Fruit fly (Drosophila melanogaster) whole organism, embryonic: ENCODE results near the gene CG33235.

ENCODE experiments used
- Abd-B ChIP-seq: fragments of 200-800 bp; sonication (Bioruptor generic); optimal IDR thresholded peaks from 2 replicates; lab custom pipeline; 2018; ENCODE audit warnings: missing biosample characterization, mild to moderate bottlenecking, missing genetic modification characterization, moderate library complexity
- CG10543 ChIP-seq: fragments of 200-800 bp; sonication (Bioruptor generic); optimal IDR thresholded peaks from 3 replicates; lab custom pipeline; 2017; ENCODE audit warnings: missing biosample characterization, mild to moderate bottlenecking, missing genetic modification characterization, moderate library complexity
- CG10565 ChIP-seq: fragments of 200-800 bp; sonication (Bioruptor generic); optimal IDR thresholded peaks from 3 replicates; lab custom pipeline; 2016; ENCODE audit warnings: missing biosample characterization, mild to moderate bottlenecking, missing genetic modification characterization
- CG11456 ChIP-seq: fragments of 200-800 bp; sonication (Bioruptor generic); IDR thresholded peaks from 3 replicates; pipeline ENCODE4 v1.3.6; 2022; ENCODE audit warnings: missing biosample characterization, missing genetic modification characterization
- CG12155 ChIP-seq: fragments of 200-800 bp; sonication (Bioruptor generic); optimal IDR thresholded peaks from 3 replicates; lab custom pipeline; 2016; ENCODE audit warnings: missing biosample characterization, missing genetic modification characterization
- CG12391 ChIP-seq: fragments of 200-800 bp; sonication (Bioruptor generic); optimal IDR thresholded peaks from 3 replicates; lab custom pipeline; 2018; ENCODE audit warnings: missing biosample characterization, mild to moderate bottlenecking, missing genetic modification characterization, moderate library complexity
- CG15601 ChIP-seq: fragments of 200-800 bp; sonication (Bioruptor generic); optimal IDR thresholded peaks from 3 replicates; lab custom pipeline; 2019; ENCODE audit warnings: missing biosample characterization, mild to moderate bottlenecking, missing genetic modification characterization, moderate library complexity
- CG17328 ChIP-seq: fragments of 200-800 bp; sonication (Bioruptor generic); IDR thresholded peaks from 2 replicates; pipeline ENCODE4 v1.3.6; 2022; ENCODE audit warnings: missing biosample characterization, missing genetic modification characterization
- CG17829 ChIP-seq: fragments of 200-800 bp; optimal IDR thresholded peaks from 2 replicates; lab custom pipeline; 2019; ENCODE audit warnings: missing biosample characterization, mild to moderate bottlenecking, missing genetic modification characterization, moderate library complexity
- CG31365 ChIP-seq: fragments of 200-800 bp; sonication (Bioruptor generic); optimal IDR thresholded peaks from 2 replicates; lab custom pipeline; 2018; ENCODE audit warnings: missing biosample characterization, mild to moderate bottlenecking, missing genetic modification characterization
- CG4282 ChIP-seq: fragments of 200-800 bp; sonication (Bioruptor generic); optimal IDR thresholded peaks from 2 replicates; lab custom pipeline; 2016; ENCODE audit warnings: missing biosample characterization, missing genetic modification characterization
- CG5953 ChIP-seq: fragments of 200-800 bp; sonication (Bioruptor generic); IDR thresholded peaks from 2 replicates; pipeline ENCODE4 v1.3.6; 2022; ENCODE audit warnings: missing biosample characterization, missing genetic modification characterization
- CG6254 ChIP-seq: fragments of 200-800 bp; sonication (Bioruptor generic); optimal IDR thresholded peaks from 3 replicates; lab custom pipeline; 2017; ENCODE audit warnings: mild to moderate bottlenecking, missing biosample characterization, missing genetic modification reagents, missing genetic modification characterization
- CG6791 ChIP-seq: fragments of 200-800 bp; sonication (Bioruptor generic); IDR thresholded peaks from 3 replicates; pipeline ENCODE4 v1.3.6; 2022; ENCODE audit warnings: missing biosample characterization, missing genetic modification characterization; ENCODE audit not compliant: partially characterized antibody
- CG6854 ChIP-seq: fragments of 200-800 bp; sonication (Bioruptor generic); optimal IDR thresholded peaks from 3 replicates; lab custom pipeline; 2017; ENCODE audit warnings: missing biosample characterization, mild to moderate bottlenecking, missing genetic modification characterization
- CG8089 ChIP-seq: fragments of 200-800 bp; sonication (Bioruptor generic); optimal IDR thresholded peaks from 3 replicates; lab custom pipeline; 2016; ENCODE audit warnings: missing biosample characterization, missing genetic modification characterization
- CG9797 ChIP-seq: fragments of 200-800 bp; sonication (Bioruptor generic); optimal IDR thresholded peaks from 3 replicates; lab custom pipeline; 2018; ENCODE audit warnings: missing biosample characterization, mild to moderate bottlenecking, missing genetic modification characterization
- Camta ChIP-seq: fragments of 200-800 bp; sonication (Bioruptor generic); optimal IDR thresholded peaks from 2 replicates; lab custom pipeline; 2016; ENCODE audit warnings: missing biosample characterization, missing genetic modification characterization
- Dbx ChIP-seq: fragments of 200-800 bp; sonication (Bioruptor generic); IDR thresholded peaks from 3 replicates; pipeline ENCODE4 v1.3.6; 2022; ENCODE audit warnings: missing biosample characterization, missing genetic modification characterization
- Dek ChIP-seq: fragments of 200-800 bp; sonication (Bioruptor generic); optimal IDR thresholded peaks from 3 replicates; lab custom pipeline; 2019; ENCODE audit warnings: missing biosample characterization, mild to moderate bottlenecking, missing genetic modification characterization, moderate library complexity
- Dfd ChIP-seq, 2 experiments: fragments of >200 bp; optimal IDR thresholded peaks; 2 replicates each; lab custom pipeline; 2017; ENCODE audit warnings: missing biosample characterization in 2 of 2, missing genetic modification characterization in 2 of 2
- Drgx ChIP-seq: fragments of 200-800 bp; sonication (Bioruptor generic); IDR thresholded peaks from 2 replicates; pipeline ENCODE4 v1.3.6; 2022; ENCODE audit warnings: missing biosample characterization, missing genetic modification characterization
- E2f1 ChIP-seq: fragments of 200-800 bp; sonication (Bioruptor generic); IDR thresholded peaks from 2 replicates; pipeline ENCODE4 v1.3.6; 2022; ENCODE audit warnings: missing biosample characterization, missing genetic modification characterization
- E2f2 ChIP-seq: fragments of 200-800 bp; sonication (Bioruptor generic); IDR thresholded peaks from 2 replicates; pipeline ENCODE4 v1.3.6; 2022; ENCODE audit warnings: missing biosample characterization, missing genetic modification characterization
- Elba2 ChIP-seq: fragments of 200-800 bp; sonication (Bioruptor generic); optimal IDR thresholded peaks from 3 replicates; lab custom pipeline; 2016; ENCODE audit warnings: missing biosample characterization, missing genetic modification characterization
- Fer2 ChIP-seq: fragments of 200-800 bp; sonication (Bioruptor generic); optimal IDR thresholded peaks from 2 replicates; lab custom pipeline; 2018; ENCODE audit warnings: missing biosample characterization, mild to moderate bottlenecking, missing genetic modification characterization, moderate library complexity
- H15 ChIP-seq: fragments of 200-800 bp; sonication (Bioruptor generic); IDR thresholded peaks from 3 replicates; pipeline ENCODE4 v1.3.6; 2022; ENCODE audit warnings: missing biosample characterization, missing genetic modification characterization
- Hmx ChIP-seq: fragments of 200-800 bp; sonication (Bioruptor generic); optimal IDR thresholded peaks from 2 replicates; lab custom pipeline; 2016; ENCODE audit warnings: missing biosample characterization, missing genetic modification characterization
- Hr3 ChIP-seq: fragments of 200-800 bp; sonication (Bioruptor generic); optimal IDR thresholded peaks from 3 replicates; lab custom pipeline; 2016; ENCODE audit warnings: missing biosample characterization, missing genetic modification characterization
- Jarid2 ChIP-seq: fragments of 200-800 bp; sonication (Bioruptor generic); optimal IDR thresholded peaks from 3 replicates; lab custom pipeline; 2017; ENCODE audit warnings: mild to moderate bottlenecking, missing biosample characterization, missing genetic modification reagents, missing genetic modification characterization
- Lpt ChIP-seq: fragments of >200 bp; optimal IDR thresholded peaks from 2 replicates; lab custom pipeline; 2018; ENCODE audit warnings: missing biosample characterization, missing genetic modification characterization
- Side ChIP-seq: fragments of 200-800 bp; sonication (Bioruptor generic); optimal IDR thresholded peaks from 2 replicates; lab custom pipeline; 2016; ENCODE audit warnings: missing biosample characterization, missing genetic modification characterization
- bcd ChIP-seq: fragments of 200-800 bp; sonication (Bioruptor generic); optimal IDR thresholded peaks from 2 replicates; lab custom pipeline; 2017; ENCODE audit warnings: missing biosample characterization, mild to moderate bottlenecking, missing genetic modification characterization
- bigmax ChIP-seq: fragments of 200-800 bp; sonication (Bioruptor generic); optimal IDR thresholded peaks from 2 replicates; lab custom pipeline; 2018; ENCODE audit warnings: missing biosample characterization, mild to moderate bottlenecking, missing genetic modification characterization
- cato ChIP-seq: fragments of 200-800 bp; sonication (Bioruptor generic); optimal IDR thresholded peaks from 2 replicates; lab custom pipeline; 2016; ENCODE audit warnings: missing biosample characterization, missing genetic modification characterization, borderline replicate concordance
- caup ChIP-seq: fragments of 200-800 bp; sonication (Bioruptor generic); optimal IDR thresholded peaks from 3 replicates; lab custom pipeline; 2017; ENCODE audit warnings: missing biosample characterization, mild to moderate bottlenecking, missing genetic modification characterization, moderate library complexity; ENCODE audit not compliant: severe bottlenecking
- crol ChIP-seq: fragments of 200-800 bp; sonication (Bioruptor generic); IDR thresholded peaks from 2 replicates; pipeline ENCODE4 v1.3.6; 2022; ENCODE audit warnings: missing biosample characterization, missing genetic modification characterization
- eyg ChIP-seq: fragments of 200-800 bp; sonication (Bioruptor generic); optimal IDR thresholded peaks from 3 replicates; lab custom pipeline; 2016; ENCODE audit warnings: missing biosample characterization, missing genetic modification characterization
- gcm2 ChIP-seq: fragments of 200-800 bp; sonication (Bioruptor generic); optimal IDR thresholded peaks from 2 replicates; lab custom pipeline; 2016; ENCODE audit warnings: missing biosample characterization, missing genetic modification characterization
- gfzf ChIP-seq: fragments of 200-800 bp; sonication (Bioruptor generic); optimal IDR thresholded peaks from 2 replicates; lab custom pipeline; 2016; ENCODE audit warnings: missing biosample characterization, mild to moderate bottlenecking, missing genetic modification characterization, moderate library complexity
- her ChIP-seq: fragments of 200-800 bp; sonication (Bioruptor generic); optimal IDR thresholded peaks from 2 replicates; lab custom pipeline; 2016; ENCODE audit warnings: missing biosample characterization, missing genetic modification characterization
- ind ChIP-seq: fragments of 200-800 bp; sonication (Bioruptor generic); optimal IDR thresholded peaks from 3 replicates; lab custom pipeline; 2016; ENCODE audit warnings: missing biosample characterization, missing genetic modification characterization
- lola ChIP-seq, 3 experiments: fragments of >200 bp in 2 of 3; fragments of 200-800 bp in 1 of 3; sonication (Bioruptor generic) in 1 of 3; optimal IDR thresholded peaks; 2 replicates each; lab custom pipeline; 2017 to 2019; ENCODE audit warnings: missing biosample characterization in 3 of 3, missing genetic modification characterization in 3 of 3, mild to moderate bottlenecking in 1 of 3, moderate library complexity in 1 of 3
- p53 ChIP-seq: fragments of 200-800 bp; sonication (Bioruptor generic); optimal IDR thresholded peaks from 2 replicates; lab custom pipeline; 2016; ENCODE audit warnings: missing biosample characterization, missing genetic modification characterization
- pita ChIP-seq: fragments of 200-800 bp; sonication (Bioruptor generic); optimal IDR thresholded peaks from 2 replicates; lab custom pipeline; 2017; ENCODE audit warnings: missing biosample characterization, mild to moderate bottlenecking, missing genetic modification characterization
- pros ChIP-seq: fragments of 200-800 bp; sonication (Bioruptor generic); optimal IDR thresholded peaks from 3 replicates; lab custom pipeline; 2019; ENCODE audit warnings: missing biosample characterization, mild to moderate bottlenecking, missing genetic modification characterization, moderate library complexity
- sd ChIP-seq: fragments of 200-800 bp; sonication (Bioruptor generic); optimal IDR thresholded peaks from 3 replicates; lab custom pipeline; 2018; ENCODE audit warnings: missing biosample characterization, mild to moderate bottlenecking, missing genetic modification characterization, moderate library complexity
- sens-2 ChIP-seq: fragments of 200-800 bp; sonication (Bioruptor generic); IDR thresholded peaks from 2 replicates; pipeline ENCODE4 v1.3.6; 2022; ENCODE audit warnings: missing biosample characterization, missing genetic modification characterization
- ttk ChIP-seq: fragments of 200-800 bp; sonication (Bioruptor generic); IDR thresholded peaks from 2 replicates; pipeline ENCODE4 v2.1.2; 2022; ENCODE audit warnings: missing biosample characterization, missing genetic modification characterization
- wdn ChIP-seq: fragments of 200-800 bp; sonication (Bioruptor generic); IDR thresholded peaks from 2 replicates; pipeline ENCODE4 v1.3.6; 2022; ENCODE audit warnings: missing biosample characterization, missing genetic modification characterization

CG33235 gene

dm6 chrX:11449476-11450119 is 41.8 kb downstream of the CG33235 start (continued):
- TF ChIP-seq sd (tag; lab: Kevin White, UChicago) = peak; percentile 54
- TF ChIP-seq CG10543 (GFP tag; lab: Kevin White, UChicago) = peak; percentile 82
- peak; percentile 49 for TF ChIP-seq cato (GFP tag; lab: Kevin White, UChicago)
- TF ChIP-seq pros (GFP tag; lab: Kevin White, UChicago) = no peak
- no peak for TF ChIP-seq Lpt (GFP tag; lab: Kevin White, UChicago)
- peak; percentile 86 for TF ChIP-seq E2f1 (GFP tag; lab: Robert Waterston, UW)
- TF ChIP-seq Drgx (GFP tag; lab: Robert Waterston, UW) = peak; percentile 70
- TF ChIP-seq Hmx (GFP tag; lab: Kevin White, UChicago) = peak; percentile 9
- TF ChIP-seq bcd (GFP tag; lab: Kevin White, UChicago) = peak; percentile 83
- TF ChIP-seq ttk (GFP tag; lab: Robert Waterston, UW) = peak; percentile 86
- peak; percentile 50 for TF ChIP-seq CG15601 (tag; lab: Kevin White, UChicago)
- peak; percentile 84 for TF ChIP-seq eyg (GFP tag; lab: Kevin White, UChicago)
- peak in 1 of 3 experiments; percentile 64 for TF ChIP-seq lola (GFP tag; optimal IDR thresholded peaks at IDR 0.05; lab: Kevin White, UChicago)
- peak; percentile 73 for TF ChIP-seq Elba2 (GFP tag; lab: Kevin White, UChicago)
- TF ChIP-seq CG4282 (GFP tag; lab: Kevin White, UChicago) = peak; percentile 73
- peak; percentile 79 for TF ChIP-seq Dbx (GFP tag; lab: Robert Waterston, UW)
- TF ChIP-seq Dfd (GFP tag; optimal IDR thresholded peaks at IDR 0.05; lab: Kevin White, UChicago) = no peak
- peak; percentile 61 for TF ChIP-seq Fer2
- peak; percentile 88 for TF ChIP-seq ind (GFP tag; lab: Kevin White, UChicago)
- TF ChIP-seq gcm2 (GFP tag; lab: Kevin White, UChicago) = peak; percentile 70
- TF ChIP-seq pita (GFP tag; lab: Kevin White, UChicago) = no peak
- TF ChIP-seq CG6791 (GFP tag; lab: Robert Waterston, UW) = no peak
- peak; percentile 82 for TF ChIP-seq Camta
- no peak for TF ChIP-seq CG10565 (GFP tag; lab: Kevin White, UChicago)
- peak; percentile 54; the same call in 1 of the 2 replicates for TF ChIP-seq sens-2 (GFP tag; lab: Robert Waterston, UW)
- TF ChIP-seq CG6854 (GFP tag; lab: Kevin White, UChicago) = peak; percentile 65
- peak; percentile 44 for TF ChIP-seq Jarid2 (GFP tag; lab: Kevin White, UChicago)
- TF ChIP-seq H15 = peak; percentile 60; the same call in 1 of the 3 replicates
- TF ChIP-seq CG12155 = peak; percentile 67
- TF ChIP-seq Side (GFP tag; lab: Kevin White, UChicago) = peak; percentile 85
- peak; percentile 74 for TF ChIP-seq CG12391 (tag; lab: Kevin White, UChicago)
- TF ChIP-seq crol (GFP tag; lab: Robert Waterston, UW) = peak; percentile 81
- TF ChIP-seq CG6254 (GFP tag; lab: Kevin White, UChicago) = peak; percentile 46
- TF ChIP-seq her (GFP tag; lab: Kevin White, UChicago) = peak; percentile 83
- TF ChIP-seq caup (GFP tag; lab: Kevin White, UChicago) = peak; percentile 80
- peak; percentile 58 for TF ChIP-seq E2f2 (GFP tag; lab: Robert Waterston, UW)
- TF ChIP-seq CG17328 = peak; percentile 88
- peak; percentile 68 for TF ChIP-seq wdn (GFP tag; lab: Robert Waterston, UW)
- TF ChIP-seq CG31365 (tag; lab: Kevin White, UChicago) = peak; percentile 67
- TF ChIP-seq CG9797 = no peak
- TF ChIP-seq Hr3 (GFP tag; lab: Kevin White, UChicago) = peak; percentile 80
- peak; percentile 80 for TF ChIP-seq Dek (tag; lab: Kevin White, UChicago)
- TF ChIP-seq CG8089 = peak; percentile 81
- TF ChIP-seq bigmax (GFP tag; lab: Kevin White, UChicago) = no peak
- TF ChIP-seq p53 (GFP tag; lab: Kevin White, UChicago) = peak; percentile 54
- no peak for TF ChIP-seq gfzf (GFP tag; lab: Kevin White, UChicago)
- TF ChIP-seq CG11456 (GFP tag; lab: Robert Waterston, UW) = peak; percentile 88
- peak; percentile 76 for TF ChIP-seq Abd-B
- TF ChIP-seq CG17829 = peak; percentile 79
- peak; percentile 89 for TF ChIP-seq CG5953 (GFP tag; lab: Robert Waterston, UW)
